Worm (Caenorhabditis elegans) whole organism, L1 larva: ENCODE results near the gene srv-9.

Experiments used
- C04F5.9 ChIP-seq: sonication (generic microtip); optimal IDR thresholded peaks from 2 replicates; lab custom pipeline; 2016; ENCODE audit warnings: missing genetic modification characterization, missing compliant biosample characterization
- C34B4.2 ChIP-seq: sonication (generic microtip); optimal IDR thresholded peaks from 2 replicates; lab custom pipeline; 2017; ENCODE audit warnings: mild to moderate bottlenecking, missing genetic modification characterization, missing compliant biosample characterization
- F16B12.6 ChIP-seq: fragments of 150-350 bp; optimal IDR thresholded peaks from 2 replicates; lab custom pipeline; 2014; ENCODE audit warnings: missing biosample characterization, missing genetic modification characterization
- Y116A8C.19 ChIP-seq: sonication (generic microtip); optimal IDR thresholded peaks from 2 replicates; lab custom pipeline; 2016; ENCODE audit warnings: missing compliant biosample characterization, missing genetic modification characterization, borderline replicate concordance
- aha-1 ChIP-seq: fragments of 150-350 bp; optimal IDR thresholded peaks from 2 replicates; lab custom pipeline; 2014; ENCODE audit warnings: missing biosample characterization, missing genetic modification characterization
- aly-2 ChIP-seq: fragments of 150-350 bp; optimal IDR thresholded peaks from 2 replicates; lab custom pipeline; 2014; ENCODE audit warnings: missing biosample characterization, missing genetic modification characterization
- ama-1 ChIP-seq: fragments of 150-350 bp; optimal IDR thresholded peaks from 2 replicates; lab custom pipeline; 2014
- ceh-63 ChIP-seq: fragments of 200-800 bp; sonication (Bioruptor generic); optimal IDR thresholded peaks from 2 replicates; lab custom pipeline; 2018; ENCODE audit warnings: mild to moderate bottlenecking, missing genetic modification characterization, missing compliant biosample characterization
- ceh-88 ChIP-seq: fragments of 200-800 bp; sonication (Bioruptor generic); IDR thresholded peaks from 2 replicates; pipeline ENCODE4 v1.3.6; 2022; ENCODE audit warnings: missing genetic modification characterization, missing compliant biosample characterization
- ces-1 ChIP-seq: fragments of 150-350 bp; optimal IDR thresholded peaks from 2 replicates; lab custom pipeline; 2014; ENCODE audit warnings: missing biosample characterization, missing genetic modification reagents, missing genetic modification characterization
- dpl-1 ChIP-seq, 3 experiments: fragments of 150-350 bp in 2 of 3; sonication (generic microtip) in 1 of 3; optimal IDR thresholded peaks; 2 replicates each; lab custom pipeline; 2014 to 2017; ENCODE audit warnings: missing biosample characterization in 3 of 3, missing genetic modification characterization in 3 of 3, missing genetic modification reagents in 3 of 3
- dsc-1 ChIP-seq: sonication (generic microtip); optimal IDR thresholded peaks from 2 replicates; lab custom pipeline; 2016; ENCODE audit warnings: mild to moderate bottlenecking, missing genetic modification characterization, missing compliant biosample characterization
- efl-1 ChIP-seq, 4 experiments: fragments of 150-350 bp; optimal IDR thresholded peaks in 3 of 4; peaks in 1 of 4; 1 replicate in 1 of 4; 2 replicates in 3 of 4; lab custom pipeline; 2014; ENCODE audit warnings: missing biosample characterization in 2 of 4, missing genetic modification characterization in 2 of 4, missing genetic modification reagents in 2 of 4
- efl-3 ChIP-seq: fragments of 200-800 bp; sonication (Bioruptor generic); optimal IDR thresholded peaks from 2 replicates; lab custom pipeline; 2018; ENCODE audit warnings: mild to moderate bottlenecking, missing genetic modification characterization, missing compliant biosample characterization
- egl-13 ChIP-seq: sonication (generic microtip); optimal IDR thresholded peaks from 2 replicates; lab custom pipeline; 2016; ENCODE audit warnings: missing genotype, missing genetic modification reagents, missing genetic modification characterization, missing compliant biosample characterization
- elt-2 ChIP-seq: sonication (generic microtip); optimal IDR thresholded peaks from 2 replicates; lab custom pipeline; 2016; ENCODE audit warnings: missing genetic modification characterization, mild to moderate bottlenecking, inconsistent platforms, missing compliant biosample characterization, missing genetic modification reagents
- elt-3 ChIP-seq, 6 experiments: fragments of 150-350 bp in 1 of 6; sonication (generic microtip); optimal IDR thresholded peaks; 2 replicates each; lab custom pipeline; 2017 to 2018; ENCODE audit warnings: missing biosample characterization in 6 of 6, missing genetic modification characterization in 6 of 6, inconsistent platforms in 1 of 6
- ets-5 ChIP-seq: fragments of 200-800 bp; sonication (Bioruptor generic); IDR thresholded peaks from 2 replicates; pipeline ENCODE4 v1.3.6; 2022; ENCODE audit warnings: missing genetic modification characterization, missing compliant biosample characterization
- fkh-10 ChIP-seq: sonication (generic microtip); optimal IDR thresholded peaks from 2 replicates; lab custom pipeline; 2017; ENCODE audit warnings: missing biosample characterization, missing genetic modification reagents, missing genetic modification characterization
- fkh-4 ChIP-seq: sonication (generic microtip); optimal IDR thresholded peaks from 2 replicates; lab custom pipeline; 2016; ENCODE audit warnings: missing compliant biosample characterization, missing genetic modification characterization, borderline replicate concordance
- fkh-8 ChIP-seq: sonication (generic microtip); optimal IDR thresholded peaks from 2 replicates; lab custom pipeline; 2016; ENCODE audit warnings: mild to moderate bottlenecking, missing genetic modification characterization, missing compliant biosample characterization
- grh-1 ChIP-seq: fragments of 200-800 bp; sonication (Bioruptor generic); IDR thresholded peaks from 2 replicates; pipeline ENCODE4 v1.3.6; 2022; ENCODE audit warnings: missing genetic modification reagents, missing genetic modification characterization, missing compliant biosample characterization
- hlh-17 ChIP-seq: fragments of 200-800 bp; sonication (Bioruptor generic); optimal IDR thresholded peaks from 2 replicates; lab custom pipeline; 2018; ENCODE audit warnings: missing genetic modification characterization, mild to moderate bottlenecking, missing compliant biosample characterization, moderate library complexity, borderline replicate concordance
- isw-1 ChIP-seq: fragments of 200-800 bp; sonication (Bioruptor generic); IDR thresholded peaks from 2 replicates; pipeline ENCODE4 v1.3.6; 2022; ENCODE audit warnings: missing genetic modification characterization, missing compliant biosample characterization
- lin-13 ChIP-seq: fragments of 150-350 bp; optimal IDR thresholded peaks from 2 replicates; lab custom pipeline; 2014; ENCODE audit warnings: missing biosample characterization, missing genetic modification reagents, missing genetic modification characterization
- lin-14 ChIP-seq: fragments of 200-800 bp; sonication (Bioruptor generic); optimal IDR thresholded peaks from 2 replicates; lab custom pipeline; 2018; ENCODE audit warnings: mild to moderate bottlenecking, missing genetic modification characterization, moderate library complexity, missing compliant biosample characterization
- lir-3 ChIP-seq: sonication (generic microtip); optimal IDR thresholded peaks from 2 replicates; lab custom pipeline; 2016; ENCODE audit warnings: mild to moderate bottlenecking, missing genetic modification characterization, moderate library complexity, missing compliant biosample characterization; ENCODE audit not compliant: poor library complexity
- mab-9 ChIP-seq: fragments of 200-800 bp; sonication (Bioruptor generic); IDR thresholded peaks from 2 replicates; pipeline ENCODE4 v1.3.6; 2022; ENCODE audit warnings: missing genetic modification reagents, missing genetic modification characterization, missing compliant biosample characterization
- mef-2 ChIP-seq: fragments of 150-350 bp; optimal IDR thresholded peaks from 2 replicates; lab custom pipeline; 2014; ENCODE audit warnings: missing biosample characterization, missing genetic modification characterization
- mep-1 ChIP-seq: fragments of 150-350 bp; optimal IDR thresholded peaks from 2 replicates; lab custom pipeline; 2014; ENCODE audit warnings: missing biosample characterization, missing genetic modification characterization
- nhr-19 ChIP-seq: fragments of 200-800 bp; sonication (Bioruptor generic); conservative IDR thresholded peaks from 2 replicates; pipeline ENCODE4 v1.3.6; 2022; ENCODE audit warnings: missing genetic modification characterization, missing compliant biosample characterization
- nhr-20 ChIP-seq: sonication (generic microtip); optimal IDR thresholded peaks from 2 replicates; lab custom pipeline; 2016; ENCODE audit warnings: mild to moderate bottlenecking, missing genetic modification characterization, missing compliant biosample characterization
- nhr-237 ChIP-seq: fragments of 150-350 bp; optimal IDR thresholded peaks from 2 replicates; lab custom pipeline; 2014; ENCODE audit warnings: missing biosample characterization, missing genetic modification characterization
- nhr-28 ChIP-seq: fragments of 150-350 bp; optimal IDR thresholded peaks from 2 replicates; lab custom pipeline; 2014; ENCODE audit warnings: missing biosample characterization, missing genetic modification characterization
- nhr-71 ChIP-seq: sonication (generic microtip); optimal IDR thresholded peaks from 2 replicates; lab custom pipeline; 2016; ENCODE audit warnings: mild to moderate bottlenecking, missing genetic modification characterization, moderate library complexity, missing compliant biosample characterization
- nhr-84 ChIP-seq: sonication (generic microtip); optimal IDR thresholded peaks from 2 replicates; lab custom pipeline; 2017; ENCODE audit warnings: missing biosample characterization, missing genetic modification characterization
- nhr-85 ChIP-seq: sonication (generic microtip); peaks from one replicate; lab custom pipeline; 2016; ENCODE audit warnings: missing genetic modification characterization, inconsistent platforms, missing compliant biosample characterization
- pag-3 ChIP-seq: sonication (generic microtip); optimal IDR thresholded peaks from 2 replicates; lab custom pipeline; 2017; ENCODE audit warnings: missing genetic modification characterization, mild to moderate bottlenecking, missing compliant biosample characterization, antibody characterized with exemption, borderline replicate concordance; ENCODE audit not compliant: insufficient read depth
- pax-3 ChIP-seq: fragments of 200-800 bp; sonication (Bioruptor generic); optimal IDR thresholded peaks from 2 replicates; lab custom pipeline; 2018; ENCODE audit warnings: mild to moderate bottlenecking, missing genetic modification characterization, moderate library complexity, missing compliant biosample characterization
- pqm-1 ChIP-seq: sonication (generic microtip); optimal IDR thresholded peaks from 3 replicates; lab custom pipeline; 2017; ENCODE audit warnings: missing biosample characterization, missing genetic modification characterization
- snu-23 ChIP-seq: sonication (generic microtip); optimal IDR thresholded peaks from 2 replicates; lab custom pipeline; 2016; ENCODE audit warnings: missing genetic modification characterization, missing compliant biosample characterization
- sox-4 ChIP-seq: sonication (generic microtip); optimal IDR thresholded peaks from 2 replicates; lab custom pipeline; 2016; ENCODE audit warnings: missing genetic modification characterization, missing compliant biosample characterization
- sptf-1 ChIP-seq: fragments of 150-350 bp; optimal IDR thresholded peaks from 2 replicates; lab custom pipeline; 2014; ENCODE audit warnings: missing biosample characterization, missing genetic modification characterization
- sup-37 ChIP-seq: fragments of 200-800 bp; sonication (Bioruptor generic); optimal IDR thresholded peaks from 2 replicates; lab custom pipeline; 2018; ENCODE audit warnings: mild to moderate bottlenecking, missing genetic modification characterization, missing compliant biosample characterization
- tlp-1 ChIP-seq: fragments of 150-350 bp; optimal IDR thresholded peaks from 2 replicates; lab custom pipeline; 2014; ENCODE audit warnings: missing biosample characterization, missing genetic modification characterization
- unc-130 ChIP-seq: fragments of 150-350 bp; optimal IDR thresholded peaks from 2 replicates; lab custom pipeline; 2017; ENCODE audit warnings: missing biosample characterization, missing genetic modification characterization, inconsistent platforms
- unc-30 ChIP-seq: sonication (generic microtip); optimal IDR thresholded peaks from 2 replicates; lab custom pipeline; 2017; ENCODE audit warnings: missing biosample characterization, missing genetic modification characterization
- vab-15 ChIP-seq: sonication (generic microtip); optimal IDR thresholded peaks from 2 replicates; lab custom pipeline; 2017; ENCODE audit warnings: missing genotype, mild to moderate bottlenecking, missing genetic modification characterization, missing compliant biosample characterization
- xbp-1 ChIP-seq: sonication (generic microtip); optimal IDR thresholded peaks from 2 replicates; lab custom pipeline; 2016; ENCODE audit warnings: missing genetic modification characterization, missing compliant biosample characterization
- zag-1 ChIP-seq: fragments of 150-350 bp; optimal IDR thresholded peaks from 2 replicates; lab custom pipeline; 2014; ENCODE audit warnings: missing biosample characterization, missing genetic modification characterization
- zip-4 ChIP-seq: fragments of 200-800 bp; sonication (Bioruptor generic); optimal IDR thresholded peaks from 2 replicates; lab custom pipeline; 2018; ENCODE audit warnings: mild to moderate bottlenecking, missing genetic modification characterization, moderate library complexity, missing compliant biosample characterization
- ztf-11 ChIP-seq, 2 experiments: sonication (generic microtip); optimal IDR thresholded peaks; 2 replicates each; lab custom pipeline; 2016 to 2017; ENCODE audit warnings: missing genetic modification characterization in 2 of 2, missing biosample characterization in 1 of 2, missing compliant biosample characterization in 1 of 2
- ztf-4 ChIP-seq: fragments of 150-350 bp; optimal IDR thresholded peaks from 2 replicates; lab custom pipeline; 2014; ENCODE audit warnings: missing biosample characterization, missing genetic modification characterization

The srv-9 gene

DNA sequence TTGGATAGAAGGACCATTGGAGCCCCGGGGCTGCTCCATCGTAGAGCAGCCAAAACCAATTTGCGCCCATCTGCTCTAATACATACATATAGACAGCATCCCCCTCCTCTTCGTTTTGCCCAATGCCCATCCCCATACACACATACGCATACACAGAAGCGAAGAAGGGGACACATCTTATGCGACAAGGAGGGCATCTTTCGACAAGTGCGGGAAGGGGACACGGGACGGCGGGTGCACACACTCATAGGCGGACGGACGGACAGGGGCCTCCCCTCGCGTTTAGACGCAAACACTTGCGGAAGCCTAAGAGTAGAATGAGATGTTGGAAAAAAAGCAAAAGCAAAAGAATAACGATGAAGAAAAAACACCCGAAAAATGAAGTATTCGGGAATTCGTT, 26.5 kb downstream of the srv-9 start:
- no peak for TF ChIP-seq lin-13 (GFP tag; lab: Kevin White, UChicago)
- TF ChIP-seq nhr-19 (GFP tag; lab: Robert Waterston, UW): 0 out of 2 replicates have a peak, but pooled peaks have one; percentile 7
- TF ChIP-seq ces-1 (GFP tag; lab: Kevin White, UChicago): no peak
- no peak for TF ChIP-seq aly-2 (tag; lab: Kevin White, UChicago)
- TF ChIP-seq fkh-10 (GFP tag; lab: Kevin White, UChicago): no peak
- no peak for TF ChIP-seq dpl-1 (GFP tag; optimal IDR thresholded peaks at IDR 0.05; lab: Kevin White, UChicago)
- TF ChIP-seq vab-15 (tag; lab: Kevin White, UChicago): no peak
- TF ChIP-seq sup-37 (GFP tag; lab: Kevin White, UChicago): no peak
- no peak for TF ChIP-seq nhr-84 (tag; lab: Kevin White, UChicago)
- TF ChIP-seq mef-2: no peak
- TF ChIP-seq hlh-17 (GFP tag; lab: Kevin White, UChicago): no peak
- no peak for TF ChIP-seq ceh-63 (GFP tag; lab: Kevin White, UChicago)
- TF ChIP-seq ztf-4: no peak
- no peak for TF ChIP-seq tlp-1 (tag; lab: Kevin White, UChicago)
- no peak for TF ChIP-seq C04F5.9
- no peak for TF ChIP-seq elt-2 (tag; lab: Kevin White, UChicago)
- TF ChIP-seq ztf-11 (tag; optimal IDR thresholded peaks at IDR 0.05; lab: Kevin White, UChicago): peak in 1 of 2 experiments; percentile 18
- TF ChIP-seq lin-14: peak; percentile 79
- TF ChIP-seq nhr-71: no peak
- TF ChIP-seq aha-1: no peak
- TF ChIP-seq C34B4.2: no peak
- TF ChIP-seq xbp-1 (tag; lab: Kevin White, UChicago): no peak
- no peak for TF ChIP-seq zip-4
- TF ChIP-seq fkh-8 (tag; lab: Kevin White, UChicago): no peak
- no peak for TF ChIP-seq egl-13
- TF ChIP-seq nhr-85 (tag; lab: Kevin White, UChicago): no peak
- TF ChIP-seq fkh-4 (tag; lab: Kevin White, UChicago): no peak
- TF ChIP-seq zag-1 (tag; lab: Kevin White, UChicago): no peak
- no peak for TF ChIP-seq pag-3
- TF ChIP-seq elt-3 (tag; optimal IDR thresholded peaks at IDR 0.05; lab: Kevin White, UChicago): no peak
- TF ChIP-seq unc-130: no peak
- TF ChIP-seq pax-3 (tag; lab: Kevin White, UChicago): no peak
- no peak for TF ChIP-seq snu-23
- TF ChIP-seq sptf-1 (tag; lab: Kevin White, UChicago): no peak
- no peak for TF ChIP-seq grh-1 (GFP tag; lab: Robert Waterston, UW)
- TF ChIP-seq efl-1 (optimal IDR thresholded peaks at IDR 0.05; lab: Kevin White, UChicago): no peak
- TF ChIP-seq efl-1 (GFP tag; optimal IDR thresholded peaks at IDR 0.05 in 1 of 2; lab: Kevin White, UChicago): peak in 1 of 2 experiments; percentile 86
- TF ChIP-seq nhr-237 (tag; lab: Kevin White, UChicago): no peak
- no peak for TF ChIP-seq isw-1 (GFP tag; lab: Robert Waterston, UW)
- no peak for TF ChIP-seq ama-1 (lab: Kevin White, UChicago)
- no peak for TF ChIP-seq F16B12.6 (tag; lab: Kevin White, UChicago)
- no peak for TF ChIP-seq nhr-28 (tag; lab: Kevin White, UChicago)
- TF ChIP-seq nhr-20 (tag; lab: Kevin White, UChicago): no peak
- TF ChIP-seq pqm-1 (tag; lab: Kevin White, UChicago): no peak
- TF ChIP-seq lir-3 (tag; lab: Kevin White, UChicago): no peak
- TF ChIP-seq mep-1: no peak
- TF ChIP-seq Y116A8C.19: no peak
- peak; percentile 54 for TF ChIP-seq dsc-1
- TF ChIP-seq mab-9 (GFP tag; lab: Robert Waterston, UW): peak; percentile 16; the same call in 1 of the 2 replicates
- no peak for TF ChIP-seq efl-3 (GFP tag; lab: Kevin White, UChicago)
- TF ChIP-seq ceh-88 (GFP tag; lab: Robert Waterston, UW): no peak
- TF ChIP-seq unc-30: no peak
- TF ChIP-seq ets-5 (GFP tag; lab: Robert Waterston, UW): no peak
- TF ChIP-seq sox-4: no peak
